Fruit fly (Drosophila melanogaster) whole organism, embryonic: ENCODE measurements around the gene gpp.

Experiments
- Atf6 ChIP-seq: fragments of 200-800 bp; sonication (Bioruptor generic); IDR thresholded peaks from 2 replicates; pipeline ENCODE4 v1.3.6; 2022; ENCODE audit warnings: missing biosample characterization, missing genetic modification characterization
- Awh ChIP-seq: fragments of 200-800 bp; sonication (Bioruptor generic); IDR thresholded peaks from 2 replicates; pipeline ENCODE4, ENCODE4 v1.3.6; 2022; ENCODE audit warnings: missing biosample characterization, missing genetic modification characterization
- B-H1 ChIP-seq: fragments of 200-800 bp; sonication (Bioruptor generic); IDR thresholded peaks from 3 replicates; pipeline ENCODE4 v1.3.6; 2022; ENCODE audit warnings: missing biosample characterization, missing genetic modification characterization
- Bteb2 ChIP-seq: fragments of 200-800 bp; sonication (Bioruptor generic); optimal IDR thresholded peaks from 2 replicates; lab custom pipeline; 2016; ENCODE audit warnings: missing biosample characterization, missing genetic modification characterization
- CG10366 ChIP-seq: fragments of 200-800 bp; sonication (Bioruptor generic); IDR thresholded peaks from 2 replicates; pipeline ENCODE4 v1.3.6; 2022; ENCODE audit warnings: missing biosample characterization, missing genetic modification characterization
- CG11504 ChIP-seq: fragments of 200-800 bp; sonication (Bioruptor generic); optimal IDR thresholded peaks from 3 replicates; lab custom pipeline; 2019; ENCODE audit warnings: missing biosample characterization, mild to moderate bottlenecking, missing genetic modification characterization, moderate library complexity
- CG12744 ChIP-seq: fragments of 200-800 bp; sonication (Bioruptor generic); optimal IDR thresholded peaks from 2 replicates; lab custom pipeline; 2016; ENCODE audit warnings: missing biosample characterization, missing genetic modification characterization
- CG13775 ChIP-seq: fragments of 200-800 bp; sonication (Bioruptor generic); optimal IDR thresholded peaks from 3 replicates; lab custom pipeline; 2017; ENCODE audit warnings: missing biosample characterization, mild to moderate bottlenecking, missing genetic modification characterization
- CG14965 ChIP-seq: fragments of 200-800 bp; sonication (Bioruptor generic); optimal IDR thresholded peaks from 2 replicates; lab custom pipeline; 2016; ENCODE audit warnings: missing biosample characterization, missing genetic modification characterization, borderline replicate concordance
- CG15073 ChIP-seq: fragments of 200-800 bp; sonication (Bioruptor generic); optimal IDR thresholded peaks from 2 replicates; lab custom pipeline; 2016; ENCODE audit warnings: missing biosample characterization, missing genetic modification characterization
- CG15696 ChIP-seq: fragments of 200-800 bp; sonication (Bioruptor generic); optimal IDR thresholded peaks from 2 replicates; lab custom pipeline; 2019; ENCODE audit warnings: missing biosample characterization, mild to moderate bottlenecking, missing genetic modification characterization, moderate library complexity
- CG2129 ChIP-seq: fragments of 200-800 bp; sonication (Bioruptor generic); IDR thresholded peaks from 2 replicates; pipeline ENCODE4 v1.3.6; 2022; ENCODE audit warnings: missing biosample characterization, missing genetic modification characterization; ENCODE audit not compliant: partially characterized antibody
- CG42726 ChIP-seq: fragments of 200-800 bp; sonication (Bioruptor generic); IDR thresholded peaks from 2 replicates; pipeline ENCODE4 v1.3.6; 2022; ENCODE audit warnings: missing biosample characterization, missing genetic modification characterization; ENCODE audit not compliant: partially characterized antibody
- CG43689 ChIP-seq: fragments of 200-800 bp; sonication (Bioruptor generic); IDR thresholded peaks from 2 replicates; pipeline ENCODE4 v1.3.6; 2022; ENCODE audit warnings: missing biosample characterization, missing genetic modification characterization
- CG4424 ChIP-seq: fragments of 200-800 bp; sonication (Bioruptor generic); optimal IDR thresholded peaks from 3 replicates; lab custom pipeline; 2016; ENCODE audit warnings: missing biosample characterization, missing genetic modification characterization
- CG6765 ChIP-seq: fragments of 200-800 bp; sonication (Bioruptor generic); optimal IDR thresholded peaks from 3 replicates; lab custom pipeline; 2017; ENCODE audit warnings: missing biosample characterization, mild to moderate bottlenecking, missing genetic modification characterization
- CG6813 ChIP-seq: fragments of 200-800 bp; sonication (Bioruptor generic); optimal IDR thresholded peaks from 2 replicates; lab custom pipeline; 2017; ENCODE audit warnings: missing biosample characterization, missing genetic modification characterization, mild to moderate bottlenecking, moderate library complexity, missing genetic modification reagents
- CG7839 ChIP-seq: fragments of 200-800 bp; sonication (Bioruptor generic); optimal IDR thresholded peaks from 3 replicates; lab custom pipeline; 2018; ENCODE audit warnings: missing biosample characterization, mild to moderate bottlenecking, missing genetic modification characterization, moderate library complexity
- CG7963 ChIP-seq: fragments of 200-800 bp; sonication (Bioruptor generic); IDR thresholded peaks from 3 replicates; pipeline ENCODE4 v1.3.6; 2022; ENCODE audit warnings: missing biosample characterization, missing genetic modification characterization; ENCODE audit not compliant: partially characterized antibody
- CG9797 ChIP-seq: fragments of 200-800 bp; sonication (Bioruptor generic); optimal IDR thresholded peaks from 3 replicates; lab custom pipeline; 2018; ENCODE audit warnings: missing biosample characterization, mild to moderate bottlenecking, missing genetic modification characterization
- CG9932 ChIP-seq: fragments of 200-800 bp; sonication (Bioruptor generic); IDR thresholded peaks from 2 replicates; pipeline ENCODE4 v1.3.6; 2022; ENCODE audit warnings: missing biosample characterization, missing genetic modification characterization
- Dfd ChIP-seq, 2 experiments: fragments of >200 bp; optimal IDR thresholded peaks; 2 replicates each; lab custom pipeline; 2017; ENCODE audit warnings: missing biosample characterization in 2 of 2, missing genetic modification characterization in 2 of 2
- Eip74EF ChIP-seq, 2 experiments: fragments of 200-800 bp in 1 of 2; fragments of >200 bp in 1 of 2; sonication (Bioruptor generic) in 1 of 2; optimal IDR thresholded peaks; 2 replicates each; lab custom pipeline; 2017 to 2019; ENCODE audit warnings: missing biosample characterization in 2 of 2, missing genetic modification characterization in 2 of 2, mild to moderate bottlenecking in 1 of 2, moderate library complexity in 1 of 2
- Fer1 ChIP-seq: fragments of 200-800 bp; sonication (Bioruptor generic); optimal IDR thresholded peaks from 2 replicates; lab custom pipeline; 2017; ENCODE audit warnings: missing biosample characterization, mild to moderate bottlenecking, missing genetic modification characterization
- H2.0 ChIP-seq: fragments of 200-800 bp; sonication (Bioruptor generic); IDR thresholded peaks from 2 replicates; pipeline ENCODE4 v1.3.6; 2022; ENCODE audit warnings: missing biosample characterization, missing genetic modification characterization
- HLH3B ChIP-seq: fragments of 200-800 bp; sonication (Bioruptor generic); IDR thresholded peaks from 2 replicates; pipeline ENCODE4 v1.3.6; 2022; ENCODE audit warnings: missing biosample characterization, missing genetic modification characterization
- Mad ChIP-seq: fragments of 200-800 bp; sonication (Bioruptor generic); optimal IDR thresholded peaks from 2 replicates; lab custom pipeline; 2016; ENCODE audit warnings: missing biosample characterization, missing genetic modification characterization
- Mes4 ChIP-seq: fragments of 200-800 bp; sonication (Bioruptor generic); optimal IDR thresholded peaks from 2 replicates; lab custom pipeline; 2016; ENCODE audit warnings: missing biosample characterization, missing genetic modification characterization
- Oli ChIP-seq: fragments of 200-800 bp; sonication (Bioruptor generic); optimal IDR thresholded peaks from 2 replicates; lab custom pipeline; 2018; ENCODE audit warnings: missing biosample characterization, mild to moderate bottlenecking, missing genetic modification characterization, moderate library complexity
- PHDP ChIP-seq: fragments of 200-800 bp; sonication (Bioruptor generic); optimal IDR thresholded peaks from 3 replicates; lab custom pipeline; 2018; ENCODE audit warnings: missing biosample characterization, mild to moderate bottlenecking, missing genetic modification characterization, moderate library complexity
- Ravus ChIP-seq: fragments of 200-800 bp; sonication (Bioruptor generic); IDR thresholded peaks from 2 replicates; pipeline ENCODE4 v1.3.6; 2022; ENCODE audit warnings: missing biosample characterization, missing genetic modification characterization
- Rfx ChIP-seq: fragments of 200-800 bp; sonication (Bioruptor generic); IDR thresholded peaks from 2 replicates; pipeline ENCODE4 v1.3.6; 2022; ENCODE audit warnings: missing biosample characterization, missing genetic modification characterization
- ab ChIP-seq: fragments of 200-800 bp; sonication (Bioruptor generic); optimal IDR thresholded peaks from 2 replicates; lab custom pipeline; 2016; ENCODE audit warnings: missing biosample characterization, missing genetic modification characterization
- al ChIP-seq: fragments of 200-800 bp; sonication (Bioruptor generic); IDR thresholded peaks from 2 replicates; pipeline ENCODE4 v1.3.6; 2022; ENCODE audit warnings: missing biosample characterization, missing genetic modification characterization
- az2 ChIP-seq: fragments of 200-800 bp; sonication (Bioruptor generic); optimal IDR thresholded peaks from 3 replicates; lab custom pipeline; 2016; ENCODE audit warnings: missing biosample characterization, missing genetic modification characterization
- bcd ChIP-seq: fragments of 200-800 bp; sonication (Bioruptor generic); optimal IDR thresholded peaks from 2 replicates; lab custom pipeline; 2017; ENCODE audit warnings: missing biosample characterization, mild to moderate bottlenecking, missing genetic modification characterization
- chif ChIP-seq, 2 experiments: fragments of 200-800 bp; sonication (Bioruptor generic); optimal IDR thresholded peaks; 3 replicates each; lab custom pipeline; 2016; ENCODE audit warnings: missing biosample characterization in 2 of 2, missing genetic modification characterization in 2 of 2
- croc ChIP-seq: fragments of 200-800 bp; sonication (Bioruptor generic); conservative IDR thresholded peaks from 3 replicates; pipeline ENCODE4 v1.3.6; 2022; ENCODE audit warnings: missing biosample characterization, missing genetic modification characterization
- dan ChIP-seq: fragments of 200-800 bp; sonication (Bioruptor generic); IDR thresholded peaks from 2 replicates; pipeline ENCODE4 v1.3.6; 2022; ENCODE audit warnings: missing biosample characterization, missing genetic modification characterization
- emc ChIP-seq: fragments of 200-800 bp; sonication (Bioruptor generic); optimal IDR thresholded peaks from 2 replicates; lab custom pipeline; 2016; ENCODE audit warnings: missing biosample characterization, missing genetic modification characterization
- eyg ChIP-seq: fragments of 200-800 bp; sonication (Bioruptor generic); optimal IDR thresholded peaks from 3 replicates; lab custom pipeline; 2016; ENCODE audit warnings: missing biosample characterization, missing genetic modification characterization
- gt ChIP-seq: fragments of 200-800 bp; sonication (Bioruptor generic); IDR thresholded peaks from 2 replicates; pipeline ENCODE4 v1.3.6; 2022; ENCODE audit warnings: missing biosample characterization, missing genetic modification characterization
- hth ChIP-seq: fragments of >200 bp; optimal IDR thresholded peaks from 2 replicates; lab custom pipeline; 2017; ENCODE audit warnings: inconsistent platforms
- nerfin-1 ChIP-seq: fragments of 200-800 bp; sonication (Bioruptor generic); optimal IDR thresholded peaks from 3 replicates; lab custom pipeline; 2019; ENCODE audit warnings: missing biosample characterization, mild to moderate bottlenecking, missing genetic modification characterization, moderate library complexity
- nmo ChIP-seq: fragments of 200-800 bp; sonication (Bioruptor generic); optimal IDR thresholded peaks from 2 replicates; lab custom pipeline; 2018; ENCODE audit warnings: missing biosample characterization, mild to moderate bottlenecking, missing genetic modification characterization, moderate library complexity
- pfk ChIP-seq: fragments of 200-800 bp; sonication (Bioruptor generic); optimal IDR thresholded peaks from 2 replicates; lab custom pipeline; 2018; ENCODE audit warnings: missing biosample characterization, mild to moderate bottlenecking, missing genetic modification characterization, moderate library complexity
- pita ChIP-seq: fragments of 200-800 bp; sonication (Bioruptor generic); optimal IDR thresholded peaks from 2 replicates; lab custom pipeline; 2017; ENCODE audit warnings: missing biosample characterization, mild to moderate bottlenecking, missing genetic modification characterization
- pum ChIP-seq: fragments of 200-800 bp; sonication (Bioruptor generic); optimal IDR thresholded peaks from 2 replicates; lab custom pipeline; 2016; ENCODE audit warnings: missing biosample characterization, missing genetic modification characterization
- row ChIP-seq: fragments of 200-800 bp; sonication (Bioruptor generic); IDR thresholded peaks from 3 replicates; pipeline ENCODE4 v1.3.6; 2022; ENCODE audit warnings: missing biosample characterization, missing genetic modification characterization
- schlank ChIP-seq: fragments of 200-800 bp; sonication (Bioruptor generic); optimal IDR thresholded peaks from 2 replicates; lab custom pipeline; 2018; ENCODE audit warnings: missing biosample characterization, mild to moderate bottlenecking, missing genetic modification characterization
- tio ChIP-seq: fragments of 200-800 bp; sonication (Bioruptor generic); optimal IDR thresholded peaks from 2 replicates; lab custom pipeline; 2017; ENCODE audit warnings: missing biosample characterization, missing genetic modification characterization, inconsistent platforms

Gene gpp

DNA sequence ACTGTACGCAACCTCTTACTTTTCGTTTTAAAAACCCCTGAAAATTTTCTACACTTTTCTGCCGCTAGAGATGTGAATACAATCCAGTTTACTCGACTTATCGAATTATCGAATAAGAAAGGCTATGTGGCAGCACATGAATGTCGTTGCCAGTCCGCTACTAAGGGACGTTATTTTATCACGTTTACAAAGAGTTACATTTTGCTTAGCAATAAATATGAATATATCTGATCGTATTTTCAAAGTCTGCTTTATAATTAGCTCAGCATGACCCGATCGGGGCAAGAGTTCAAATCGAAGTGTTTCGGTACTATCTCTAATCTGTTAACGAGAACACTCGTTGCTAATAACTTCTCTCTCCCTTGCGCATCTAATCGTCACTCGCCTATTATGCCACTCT lies 38.6 kb upstream of the gpp start, which contains the start of gene CG42724 (continued):
- TF ChIP-seq CG7963 (GFP tag; lab: Robert Waterston, UW) = no peak
- peak; percentile 15; the same call in 1 of the 3 replicates for TF ChIP-seq B-H1 (GFP tag; lab: Robert Waterston, UW)
- TF ChIP-seq az2 (GFP tag; lab: Kevin White, UChicago) = peak; percentile 47
- no peak for TF ChIP-seq CG7839
- no peak for TF ChIP-seq Ravus (GFP tag; lab: Robert Waterston, UW)
- TF ChIP-seq CG6765 (GFP tag; lab: Kevin White, UChicago) = no peak
- TF ChIP-seq al (GFP tag; lab: Robert Waterston, UW) = peak; percentile 32; the same call in 1 of the 2 replicates
- TF ChIP-seq H2.0 (GFP tag; lab: Robert Waterston, UW) = peak; percentile 63
- TF ChIP-seq gt (GFP tag; lab: Robert Waterston, UW) = no peak
- peak; percentile 50 for TF ChIP-seq HLH3B (GFP tag; lab: Robert Waterston, UW)
- TF ChIP-seq CG4424 (GFP tag; lab: Kevin White, UChicago) = peak; percentile 19
- peak; percentile 58 for TF ChIP-seq CG9797 (GFP tag; lab: Kevin White, UChicago)
- TF ChIP-seq nerfin-1 (tag; lab: Kevin White, UChicago) = no peak
- TF ChIP-seq bcd (GFP tag; lab: Kevin White, UChicago) = peak; percentile 9
- TF ChIP-seq dan (GFP tag; lab: Robert Waterston, UW) = no peak
- peak; percentile 8 for TF ChIP-seq ab (GFP tag; lab: Kevin White, UChicago)
- TF ChIP-seq chif (GFP tag; optimal IDR thresholded peaks at IDR 0.05; lab: Kevin White, UChicago) = peak; percentile 32 to 65
- TF ChIP-seq CG2129 (GFP tag; lab: Robert Waterston, UW) = no peak
- no peak for TF ChIP-seq PHDP (tag; lab: Kevin White, UChicago)
- no peak for TF ChIP-seq Eip74EF (GFP tag; optimal IDR thresholded peaks at IDR 0.05; lab: Kevin White, UChicago)
- peak; percentile 36 for TF ChIP-seq CG12744 (GFP tag; lab: Kevin White, UChicago)
- peak; percentile 36 for TF ChIP-seq CG13775 (GFP tag; lab: Kevin White, UChicago)
- TF ChIP-seq eyg (GFP tag; lab: Kevin White, UChicago) = peak; percentile 30
- TF ChIP-seq croc (GFP tag; lab: Robert Waterston, UW) = peak; percentile 35; the same call in 1 of the 3 replicates
- no peak for TF ChIP-seq schlank (tag; lab: Kevin White, UChicago)
- no peak for TF ChIP-seq CG15073 (GFP tag; lab: Kevin White, UChicago)
- peak; percentile 64 for TF ChIP-seq nmo (GFP tag; lab: Kevin White, UChicago)
- TF ChIP-seq CG15696 (tag; lab: Kevin White, UChicago) = peak; percentile 8
- no peak for TF ChIP-seq CG6813
- no peak for TF ChIP-seq pita
- no peak for TF ChIP-seq Oli (tag; lab: Kevin White, UChicago)
- no peak for TF ChIP-seq CG11504 (tag; lab: Kevin White, UChicago)
- no peak for TF ChIP-seq CG14965 (GFP tag; lab: Kevin White, UChicago)
- no peak for TF ChIP-seq Awh (GFP tag; lab: Robert Waterston, UW)
- TF ChIP-seq Atf6 (GFP tag; lab: Robert Waterston, UW) = peak; percentile 36; the same call in 1 of the 2 replicates
- no peak for TF ChIP-seq tio
- peak; percentile 65 for TF ChIP-seq Mad (GFP tag; lab: Kevin White, UChicago)
- TF ChIP-seq hth (lab: Kevin White, UChicago) = no peak
- peak; percentile 68 for TF ChIP-seq Bteb2 (GFP tag; lab: Kevin White, UChicago)
- peak; percentile 47 for TF ChIP-seq Mes4 (GFP tag; lab: Kevin White, UChicago)
- no peak for TF ChIP-seq CG42726
- peak; percentile 29; the same call in 1 of the 2 replicates for TF ChIP-seq CG10366 (GFP tag; lab: Robert Waterston, UW)
- peak; percentile 25 for TF ChIP-seq emc (GFP tag; lab: Kevin White, UChicago)
- no peak for TF ChIP-seq CG43689 (GFP tag; lab: Robert Waterston, UW)
- peak; percentile 89 for TF ChIP-seq row
- peak; percentile 80 for TF ChIP-seq Rfx
- TF ChIP-seq pum (GFP tag; lab: Kevin White, UChicago) = peak; percentile 71
- peak; percentile 76 for TF ChIP-seq CG9932
- no peak for TF ChIP-seq Dfd (GFP tag; optimal IDR thresholded peaks at IDR 0.05; lab: Kevin White, UChicago)
- TF ChIP-seq pfk = no peak
- no peak for TF ChIP-seq Fer1
